Fruit fly (Drosophila melanogaster): ENCODE measurements around the gene Ire1.
A peak's percentile ranks its signal among the peaks of the same experiment; 100 is the strongest.

Gene Ire1

dm6 chr3R:19812472-19812871 is 48.6 kb downstream of the Ire1 start:
- TF ChIP-seq Hr96 (GFP tag; optimal IDR thresholded peaks at IDR 0.05) = no peak
- TF ChIP-seq CG11617 (GFP tag; optimal IDR thresholded peaks at IDR 0.05) = no peak
- no peak for TF ChIP-seq CG7045 (GFP tag; optimal IDR thresholded peaks at IDR 0.05)
- TF ChIP-seq toe (GFP tag; optimal IDR thresholded peaks at IDR 0.05) = no peak
- no peak for TF ChIP-seq CG7101 (tag; optimal IDR thresholded peaks at IDR 0.05)
- no peak for TF ChIP-seq cic (GFP tag; optimal IDR thresholded peaks at IDR 0.05)
- TF ChIP-seq pad (GFP tag; optimal IDR thresholded peaks at IDR 0.05) = no peak

- TF ChIP-seq CG7045 (GFP tag; optimal IDR thresholded peaks at IDR 0.05) = no peak
- no peak for TF ChIP-seq Mnt (GFP tag; optimal IDR thresholded peaks at IDR 0.05)
- TF ChIP-seq CG7101 (tag; optimal IDR thresholded peaks at IDR 0.05) = no peak
- no peak for TF ChIP-seq CG1620 (GFP tag; optimal IDR thresholded peaks at IDR 0.05)
- TF ChIP-seq Crg-1 (GFP tag; optimal IDR thresholded peaks at IDR 0.05) = no peak
- TF ChIP-seq tj (GFP tag; optimal IDR thresholded peaks at IDR 0.05) = no peak
- no peak for TF ChIP-seq kay (GFP tag; ENCODE audit: borderline replicate concordance)
- no peak for TF ChIP-seq Clk (GFP tag; optimal IDR thresholded peaks at IDR 0.05)
- TF ChIP-seq ovo (GFP tag; optimal IDR thresholded peaks at IDR 0.05) = no peak
- no peak for TF ChIP-seq CG11617 (GFP tag; optimal IDR thresholded peaks at IDR 0.05)
- TF ChIP-seq CG33017 (tag; optimal IDR thresholded peaks at IDR 0.05) = no peak
- no peak for TF ChIP-seq toe (GFP tag; optimal IDR thresholded peaks at IDR 0.05)
- TF ChIP-seq CG14711 (tag; optimal IDR thresholded peaks at IDR 0.05) = no peak
- no peak for TF ChIP-seq cnc (optimal IDR thresholded peaks at IDR 0.05)
- TF ChIP-seq CG12768 (GFP tag; optimal IDR thresholded peaks at IDR 0.05) = no peak
- TF ChIP-seq pad (GFP tag; optimal IDR thresholded peaks at IDR 0.05) = no peak
- no peak for TF ChIP-seq Hr96 (GFP tag; optimal IDR thresholded peaks at IDR 0.05)
Measured at dm6 chr3R:19811510-19811909, 49.6 kb downstream of the Ire1 start.

- TF ChIP-seq toe (GFP tag; optimal IDR thresholded peaks at IDR 0.05) (no peak), cic (GFP tag; optimal IDR thresholded peaks at IDR 0.05) (peak; percentile 52)
Measured at dm6 chr3R:19808430-19808756, 52.7 kb downstream of the Ire1 start.

dm6 chr3R:19807745-19808429 is 53.2 kb downstream of the Ire1 start:
- peak; percentile 65 for TF ChIP-seq tj (GFP tag; optimal IDR thresholded peaks at IDR 0.05)
- TF ChIP-seq ovo (GFP tag; optimal IDR thresholded peaks at IDR 0.05) = no peak
- TF ChIP-seq CG5204 (GFP tag; optimal IDR thresholded peaks at IDR 0.05) = no peak
- no peak for TF ChIP-seq Hr96 (GFP tag; optimal IDR thresholded peaks at IDR 0.05)
- no peak for TF ChIP-seq CG14711 (tag; optimal IDR thresholded peaks at IDR 0.05)
- no peak for TF ChIP-seq cnc (optimal IDR thresholded peaks at IDR 0.05)

DNA sequence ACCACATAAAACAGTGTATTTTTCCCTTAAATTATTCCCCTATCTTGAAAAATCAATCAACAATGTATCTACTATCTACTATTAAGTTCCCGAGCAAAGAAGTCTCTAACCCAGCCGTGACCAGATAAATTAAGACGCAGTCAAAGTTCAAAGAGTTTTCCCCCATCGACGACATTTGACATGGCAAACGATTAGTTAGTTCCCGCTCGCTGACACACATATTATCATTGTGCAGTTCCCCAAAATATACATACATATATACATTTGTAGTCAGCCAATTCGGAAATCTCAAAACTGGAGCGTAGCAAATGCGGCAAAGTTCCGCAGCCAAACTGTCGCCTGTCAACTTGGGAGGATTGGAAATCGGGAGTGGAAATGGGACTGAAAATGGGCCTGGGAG is 53.9 kb downstream of the Ire1 start:
- no peak for TF ChIP-seq ovo (GFP tag; optimal IDR thresholded peaks at IDR 0.05)
- no peak for TF ChIP-seq cnc (optimal IDR thresholded peaks at IDR 0.05)
- no peak for TF ChIP-seq CG1620 (GFP tag; optimal IDR thresholded peaks at IDR 0.05)
- TF ChIP-seq kay (GFP tag; ENCODE audit: borderline replicate concordance) = no peak
- TF ChIP-seq CG7101 (tag; optimal IDR thresholded peaks at IDR 0.05) = no peak
- no peak for TF ChIP-seq CG12768 (GFP tag; optimal IDR thresholded peaks at IDR 0.05)
- no peak for TF ChIP-seq pad (GFP tag; optimal IDR thresholded peaks at IDR 0.05)
- no peak for TF ChIP-seq Crg-1 (GFP tag; optimal IDR thresholded peaks at IDR 0.05)
- no peak for TF ChIP-seq Hr96 (GFP tag; optimal IDR thresholded peaks at IDR 0.05)
- no peak for TF ChIP-seq Clk (GFP tag; optimal IDR thresholded peaks at IDR 0.05)
- no peak for TF ChIP-seq toe (GFP tag; optimal IDR thresholded peaks at IDR 0.05)
- TF ChIP-seq CG11617 (GFP tag; optimal IDR thresholded peaks at IDR 0.05) = no peak
- no peak for TF ChIP-seq cic (GFP tag; optimal IDR thresholded peaks at IDR 0.05)
- TF ChIP-seq CG14711 (tag; optimal IDR thresholded peaks at IDR 0.05) = no peak

- TF ChIP-seq ovo (GFP tag; optimal IDR thresholded peaks at IDR 0.05) = no peak
- TF ChIP-seq CG7101 (tag; optimal IDR thresholded peaks at IDR 0.05) = no peak
- TF ChIP-seq kay (GFP tag; ENCODE audit: borderline replicate concordance) = no peak
- no peak for TF ChIP-seq CG1620 (GFP tag; optimal IDR thresholded peaks at IDR 0.05)
- no peak for TF ChIP-seq Mnt (GFP tag; optimal IDR thresholded peaks at IDR 0.05)
- TF ChIP-seq CG5204 (GFP tag; optimal IDR thresholded peaks at IDR 0.05) = no peak
- no peak for TF ChIP-seq pad (GFP tag; optimal IDR thresholded peaks at IDR 0.05)
- TF ChIP-seq CG14711 (tag; optimal IDR thresholded peaks at IDR 0.05) = no peak
- no peak for TF ChIP-seq cnc (optimal IDR thresholded peaks at IDR 0.05)
- TF ChIP-seq Clk (GFP tag; optimal IDR thresholded peaks at IDR 0.05) = no peak
- no peak for TF ChIP-seq tj (GFP tag; optimal IDR thresholded peaks at IDR 0.05)
- no peak for TF ChIP-seq cic (GFP tag; optimal IDR thresholded peaks at IDR 0.05)
- no peak for TF ChIP-seq CG12768 (GFP tag; optimal IDR thresholded peaks at IDR 0.05)
- no peak for TF ChIP-seq Hr96 (GFP tag; optimal IDR thresholded peaks at IDR 0.05)
Measured at dm6 chr3R:19804905-19805304, 56.2 kb downstream of the Ire1 start.

All from whole organism, adult.